Worm (Caenorhabditis elegans): ENCODE results near the gene twk-40.

ce11 chrIII:13526191-13526590 is 33.9 kb upstream of the twk-40 start:
- no peak for TF ChIP-seq efl-1 (GFP tag; optimal IDR thresholded peaks at IDR 0.05)
- TF ChIP-seq lin-54 (GFP tag; optimal IDR thresholded peaks at IDR 0.05), result no peak
- TF ChIP-seq lin-26 (GFP tag; IDR thresholded peaks at IDR 0.05), result no peak
- TF ChIP-seq egl-44 (GFP tag; IDR thresholded peaks at IDR 0.05), result no peak
- TF ChIP-seq D2030.7 (GFP tag; IDR thresholded peaks at IDR 0.05), result no peak
- TF ChIP-seq ztf-3 (GFP tag; optimal IDR thresholded peaks at IDR 0.05), result no peak
- TF ChIP-seq hrde-1 (tag; optimal IDR thresholded peaks at IDR 0.05; ENCODE audit: borderline replicate concordance), result no peak
- TF ChIP-seq zim-3 (tag; optimal IDR thresholded peaks at IDR 0.05), result no peak
- TF ChIP-seq snpc-4 (GFP tag; optimal IDR thresholded peaks at IDR 0.05), result no peak
- TF ChIP-seq snpc-4 (tag; optimal IDR thresholded peaks at IDR 0.05), result no peak
- TF ChIP-seq unc-62 (GFP tag; optimal IDR thresholded peaks at IDR 0.05), result no peak
- no peak for TF ChIP-seq dpl-1 (GFP tag; optimal IDR thresholded peaks at IDR 0.05)
- TF ChIP-seq Y67H2A.10 (GFP tag; conservative IDR thresholded peaks at IDR 0.05), result no peak
